Worm (Caenorhabditis elegans) whole organism, L4 larva: Measurements from ENCODE around the gene snb-5.

ENCODE experiments used
- F26F4.8 ChIP-seq: fragments of 200-800 bp; sonication (Bioruptor generic); conservative IDR thresholded peaks from 2 replicates; pipeline ENCODE4 v1.3.6; 2022; ENCODE audit warnings: missing genetic modification characterization, missing compliant biosample characterization
- F44E2.7 ChIP-seq: fragments of 200-800 bp; sonication (Bioruptor generic); IDR thresholded peaks from 2 replicates; pipeline ENCODE4 v2.1.2; 2022; ENCODE audit warnings: missing genetic modification characterization, missing compliant biosample characterization
- R02D3.7 ChIP-seq: fragments of 150-350 bp; sonication (generic microtip); optimal IDR thresholded peaks from 3 replicates; lab custom pipeline; 2014; ENCODE audit warnings: missing biosample characterization, missing genetic modification characterization
- T20F7.1 ChIP-seq: fragments of 200-800 bp; sonication (Bioruptor generic); optimal IDR thresholded peaks from 2 replicates; lab custom pipeline; 2018; ENCODE audit warnings: mild to moderate bottlenecking, missing genetic modification characterization, missing compliant biosample characterization
- T26A8.4 ChIP-seq: fragments of 200-800 bp; sonication (Bioruptor generic); IDR thresholded peaks from 2 replicates; pipeline ENCODE4 v1.3.6; 2022; ENCODE audit warnings: missing genetic modification characterization, missing compliant biosample characterization
- Y5F2A.4 ChIP-seq: fragments of 200-800 bp; sonication (Bioruptor generic); optimal IDR thresholded peaks from 2 replicates; lab custom pipeline; 2018; ENCODE audit warnings: mild to moderate bottlenecking, missing genetic modification characterization, missing compliant biosample characterization
- Y75B8A.6 ChIP-seq: fragments of 200-800 bp; sonication (Bioruptor generic); IDR thresholded peaks from 2 replicates; pipeline ENCODE4 v1.3.6; 2022; ENCODE audit warnings: missing genetic modification reagents, missing genetic modification characterization, missing compliant biosample characterization
- aha-1 ChIP-seq: fragments of 150-350 bp; peaks from one replicate; lab custom pipeline; 2014; ENCODE audit warnings: missing biosample characterization, missing genetic modification characterization
- ceh-20 ChIP-seq: fragments of 200-800 bp; sonication (Bioruptor generic); IDR thresholded peaks from 2 replicates; pipeline ENCODE4 v1.3.6; 2022; ENCODE audit warnings: missing genetic modification reagents, missing genetic modification characterization, missing compliant biosample characterization
- ceh-28 ChIP-seq: fragments of 150-350 bp; optimal IDR thresholded peaks from 2 replicates; lab custom pipeline; 2014; ENCODE audit warnings: missing biosample characterization, missing genetic modification reagents, missing genetic modification characterization
- ceh-44 ChIP-seq: fragments of 200-800 bp; sonication (Bioruptor generic); IDR thresholded peaks from 2 replicates; pipeline ENCODE4 v1.3.6; 2022; ENCODE audit warnings: missing genetic modification reagents, missing genetic modification characterization, missing compliant biosample characterization
- ceh-62 ChIP-seq: sonication (generic microtip); optimal IDR thresholded peaks from 2 replicates; lab custom pipeline; 2017; ENCODE audit warnings: missing biosample characterization, missing genetic modification characterization
- ceh-82 ChIP-seq: sonication (generic microtip); optimal IDR thresholded peaks from 2 replicates; lab custom pipeline; 2017; ENCODE audit warnings: missing biosample characterization, missing genetic modification characterization
- ces-1 ChIP-seq: fragments of 150-350 bp; sonication (generic microtip); optimal IDR thresholded peaks from 4 replicates; lab custom pipeline; 2014; ENCODE audit warnings: missing biosample characterization, missing genetic modification reagents, missing genetic modification characterization
- daf-16 ChIP-seq, 3 experiments: sonication (generic microtip); optimal IDR thresholded peaks; 2 replicates each; lab custom pipeline; 2016 to 2017; ENCODE audit warnings: missing genetic modification characterization in 3 of 3, missing genetic modification reagents in 3 of 3, mild to moderate bottlenecking in 2 of 3, missing compliant biosample characterization in 2 of 3, missing biosample characterization in 1 of 3, moderate library complexity in 1 of 3
- daf-19 ChIP-seq: fragments of 200-800 bp; sonication (Bioruptor generic); conservative IDR thresholded peaks from 2 replicates; pipeline ENCODE4 v1.3.6; 2022; ENCODE audit warnings: missing genetic modification characterization, missing compliant biosample characterization
- daf-8 ChIP-seq: fragments of 200-800 bp; sonication (Bioruptor generic); IDR thresholded peaks from 2 replicates; pipeline ENCODE4 v1.3.6; 2022; ENCODE audit warnings: missing genetic modification characterization, missing compliant biosample characterization
- dmd-6 ChIP-seq: fragments of 200-800 bp; sonication (Bioruptor generic); IDR thresholded peaks from 2 replicates; pipeline ENCODE4 v1.3.6; 2022; ENCODE audit warnings: missing genetic modification reagents, missing genetic modification characterization, missing compliant biosample characterization
- dmd-8 ChIP-seq: fragments of 200-800 bp; sonication (Bioruptor generic); IDR thresholded peaks from 2 replicates; pipeline ENCODE4 v1.3.6; 2022; ENCODE audit warnings: missing genetic modification characterization, missing compliant biosample characterization
- dpl-1 ChIP-seq: fragments of 150-350 bp; optimal IDR thresholded peaks from 2 replicates; lab custom pipeline; 2014; ENCODE audit warnings: missing biosample characterization, missing genetic modification reagents, missing genetic modification characterization
- egl-43 ChIP-seq: fragments of 200-800 bp; sonication (Bioruptor generic); IDR thresholded peaks from 2 replicates; pipeline ENCODE4 v1.3.6; 2022; ENCODE audit warnings: missing genetic modification reagents, missing genetic modification characterization, missing compliant biosample characterization
- hif-1 ChIP-seq, 2 experiments: sonication (generic microtip); optimal IDR thresholded peaks; 2 replicates each; lab custom pipeline; 2016 to 2017; ENCODE audit warnings: missing compliant biosample characterization in 2 of 2, missing genetic modification characterization in 2 of 2, missing genetic modification reagents in 2 of 2, missing genotype in 2 of 2, mild to moderate bottlenecking in 1 of 2
- hlh-30 ChIP-seq: sonication (generic microtip); optimal IDR thresholded peaks from 2 replicates; lab custom pipeline; 2017; ENCODE audit warnings: antibody characterized with exemption, mild to moderate bottlenecking, missing genetic modification characterization, missing compliant biosample characterization; ENCODE audit not compliant: insufficient read depth
- hmg-1.1 ChIP-seq: fragments of 200-800 bp; sonication (Bioruptor generic); IDR thresholded peaks from 2 replicates; pipeline ENCODE4 v1.3.6; 2022; ENCODE audit warnings: missing genetic modification reagents, missing genetic modification characterization, missing compliant biosample characterization
- lin-1 ChIP-seq: fragments of 200-800 bp; sonication (Bioruptor generic); IDR thresholded peaks from 2 replicates; pipeline ENCODE4 v1.3.6; 2022; ENCODE audit warnings: missing genetic modification reagents, missing genetic modification characterization, missing compliant biosample characterization
- lin-13 ChIP-seq: fragments of 150-350 bp; optimal IDR thresholded peaks from 2 replicates; lab custom pipeline; 2014; ENCODE audit warnings: missing biosample characterization, missing genetic modification reagents, missing genetic modification characterization
- lin-15B ChIP-seq: fragments of 150-350 bp; sonication (generic microtip); optimal IDR thresholded peaks from 3 replicates; lab custom pipeline; 2014; ENCODE audit warnings: missing biosample characterization, missing genetic modification characterization
- lsy-2 ChIP-seq, 2 experiments: fragments of 150-350 bp in 1 of 2; sonication (generic microtip) in 1 of 2; optimal IDR thresholded peaks; 2 replicates each; lab custom pipeline; 2014 to 2017; ENCODE audit warnings: missing biosample characterization in 2 of 2, missing genetic modification characterization in 2 of 2
- madf-5 ChIP-seq, 2 experiments: fragments of 200-800 bp; sonication (Bioruptor generic); IDR thresholded peaks; 2 replicates each; pipeline ENCODE4 v1.3.6; 2022; ENCODE audit warnings: missing compliant biosample characterization in 2 of 2, missing genetic modification characterization in 2 of 2
- mdl-1 ChIP-seq, 2 experiments: fragments of 150-350 bp in 1 of 2; sonication (generic microtip) in 1 of 2; optimal IDR thresholded peaks; 2 replicates each; lab custom pipeline; 2014 to 2017; ENCODE audit warnings: missing biosample characterization in 2 of 2, missing genetic modification characterization in 2 of 2
- mep-1 ChIP-seq: fragments of 150-350 bp; sonication (generic microtip); optimal IDR thresholded peaks from 3 replicates; lab custom pipeline; 2014; ENCODE audit warnings: missing biosample characterization, missing genetic modification characterization
- mxl-3 ChIP-seq: fragments of 200-800 bp; sonication (Bioruptor generic); optimal IDR thresholded peaks from 2 replicates; lab custom pipeline; 2018; ENCODE audit warnings: mild to moderate bottlenecking, missing genetic modification characterization, missing compliant biosample characterization
- nhr-10 ChIP-seq: fragments of 150-350 bp; optimal IDR thresholded peaks from 2 replicates; lab custom pipeline; 2014; ENCODE audit warnings: missing biosample characterization, missing genetic modification characterization
- nhr-77 ChIP-seq: fragments of 150-350 bp; optimal IDR thresholded peaks from 2 replicates; lab custom pipeline; 2014; ENCODE audit warnings: missing biosample characterization, missing genetic modification characterization
- pqm-1 ChIP-seq: sonication (generic microtip); optimal IDR thresholded peaks from 2 replicates; lab custom pipeline; 2017; ENCODE audit warnings: missing biosample characterization, missing genetic modification characterization
- rbr-2 ChIP-seq: sonication (generic microtip); optimal IDR thresholded peaks from 2 replicates; lab custom pipeline; 2016; ENCODE audit warnings: missing genotype, missing genetic modification characterization, missing compliant biosample characterization
- saeg-2 ChIP-seq: fragments of 200-800 bp; sonication (Bioruptor generic); IDR thresholded peaks from 2 replicates; pipeline ENCODE4 v1.3.6; 2022; ENCODE audit warnings: missing genetic modification reagents, missing genetic modification characterization, missing compliant biosample characterization
- snpc-4 ChIP-seq: fragments of 150-350 bp; optimal IDR thresholded peaks from 2 replicates; lab custom pipeline; 2014; ENCODE audit warnings: missing biosample characterization, missing genetic modification characterization
- spr-3 ChIP-seq: fragments of 200-800 bp; sonication (Bioruptor generic); optimal IDR thresholded peaks from 2 replicates; lab custom pipeline; 2018; ENCODE audit warnings: mild to moderate bottlenecking, missing genetic modification characterization, missing compliant biosample characterization
- vab-7 ChIP-seq: fragments of 200-800 bp; sonication (Bioruptor generic); IDR thresholded peaks from 2 replicates; pipeline ENCODE4 v1.3.6; 2022; ENCODE audit warnings: missing genetic modification reagents, missing genetic modification characterization, missing compliant biosample characterization
- zip-2 ChIP-seq: fragments of 150-350 bp; optimal IDR thresholded peaks from 2 replicates; lab custom pipeline; 2014; ENCODE audit warnings: missing biosample characterization, missing genetic modification characterization

snb-5 gene

ce11 chrIII:8216224-8216623, 13.4 kb downstream of the snb-5 start, which contains the start of gene unc-86:
Gene unc-86 (minus strand): TSS chrIII:8216336.
- TF ChIP-seq aha-1 (tag; lab: Kevin White, UChicago) (peak; percentile 2), daf-19 (GFP tag; lab: Robert Waterston, UW) (no peak)

- TF ChIP-seq spr-3 (GFP tag; lab: Kevin White, UChicago): no peak
- TF ChIP-seq nhr-77 (tag; lab: Kevin White, UChicago): no peak
- no peak for TF ChIP-seq hif-1 (tag; optimal IDR thresholded peaks at IDR 0.05; lab: Kevin White, UChicago)
- TF ChIP-seq vab-7 (GFP tag; lab: Robert Waterston, UW): no peak
- TF ChIP-seq F44E2.7 (GFP tag; lab: Robert Waterston, UW): no peak
- TF ChIP-seq F26F4.8 (GFP tag; lab: Robert Waterston, UW): no peak
- no peak for TF ChIP-seq mep-1 (tag; lab: Kevin White, UChicago)
- no peak for TF ChIP-seq pqm-1
- no peak for TF ChIP-seq rbr-2
- TF ChIP-seq nhr-10 (tag; lab: Kevin White, UChicago): no peak
- no peak for TF ChIP-seq ceh-44 (GFP tag; lab: Robert Waterston, UW)
- no peak for TF ChIP-seq daf-16 (GFP tag; optimal IDR thresholded peaks at IDR 0.05; lab: Kevin White, UChicago)
- no peak for TF ChIP-seq daf-16 (tag; optimal IDR thresholded peaks at IDR 0.05; lab: Kevin White, UChicago)
- no peak for TF ChIP-seq R02D3.7 (tag; lab: Kevin White, UChicago)
- no peak for TF ChIP-seq dmd-6 (GFP tag; lab: Robert Waterston, UW)
- TF ChIP-seq ceh-82 (tag; lab: Kevin White, UChicago): no peak
- TF ChIP-seq egl-43 (GFP tag; lab: Robert Waterston, UW): no peak
- no peak for TF ChIP-seq snpc-4 (tag; lab: Kevin White, UChicago)
Observed at ce11 chrIII:8217919-8218318, 15.1 kb downstream of the snb-5 start, which contains the start of gene C30A5.16. Gene C30A5.16 (plus strand): TSS chrIII:8218219.

- TF ChIP-seq dmd-8 (GFP tag; lab: Robert Waterston, UW): no peak
- TF ChIP-seq lin-13 (GFP tag; lab: Kevin White, UChicago): no peak
- no peak for TF ChIP-seq hif-1 (tag; optimal IDR thresholded peaks at IDR 0.05; lab: Kevin White, UChicago)
- no peak for TF ChIP-seq daf-8
- TF ChIP-seq F44E2.7 (GFP tag; lab: Robert Waterston, UW): no peak
Observed at ce11 chrIII:8220081-8220480, 17.2 kb downstream of the snb-5 start.

ce11 chrIII:8224769-8225168, 21.9 kb downstream of the snb-5 start, which contains the start of gene mob-4:
Gene mob-4 (plus strand): TSS chrIII:8225097.
- TF ChIP-seq T20F7.1 (GFP tag; lab: Kevin White, UChicago): peak; percentile 92
- peak in 1 of 2 experiments; percentile 9 for TF ChIP-seq lsy-2 (tag; optimal IDR thresholded peaks at IDR 0.05; lab: Kevin White, UChicago)
- no peak for TF ChIP-seq spr-3 (GFP tag; lab: Kevin White, UChicago)
- TF ChIP-seq hmg-1.1 (GFP tag; lab: Robert Waterston, UW): no peak
- peak; percentile 4 for TF ChIP-seq dpl-1 (GFP tag; lab: Kevin White, UChicago)

ce11 chrIII:8226178-8226577, 23.3 kb downstream of the snb-5 start, which contains the start of gene rfs-1:
Gene rfs-1 (plus strand): TSS chrIII:8226478.
- TF ChIP-seq pqm-1: no peak
- TF ChIP-seq zip-2 (tag; lab: Kevin White, UChicago): no peak
- no peak for TF ChIP-seq ceh-28 (tag; lab: Kevin White, UChicago)
- TF ChIP-seq mxl-3: no peak
- no peak for TF ChIP-seq nhr-10 (tag; lab: Kevin White, UChicago)
- no peak for TF ChIP-seq ces-1 (GFP tag; lab: Kevin White, UChicago)
- no peak for TF ChIP-seq F26F4.8 (GFP tag; lab: Robert Waterston, UW)

- TF ChIP-seq lin-13 (GFP tag; lab: Kevin White, UChicago) (peak; percentile 37), saeg-2 (GFP tag; lab: Robert Waterston, UW) (no peak), ces-1 (GFP tag; lab: Kevin White, UChicago) (no peak), spr-3 (GFP tag; lab: Kevin White, UChicago) (no peak), madf-5 (GFP tag; IDR thresholded peaks at IDR 0.05; lab: Robert Waterston, UW) (no peak), Y75B8A.6 (GFP tag; lab: Robert Waterston, UW) (no peak), T26A8.4 (GFP tag; lab: Robert Waterston, UW) (peak; percentile 60; the same call in 1 of the 2 replicates), ceh-20 (GFP tag; lab: Robert Waterston, UW) (peak; percentile 80), lin-15B (no peak), dmd-6 (GFP tag; lab: Robert Waterston, UW) (peak; percentile 86), hlh-30 (tag; lab: Kevin White, UChicago) (peak; percentile 99), lin-1 (GFP tag; lab: Robert Waterston, UW) (0 out of 2 replicates have a peak, but pooled peaks have one; percentile 35), vab-7 (GFP tag; lab: Robert Waterston, UW) (peak; percentile 62), Y5F2A.4 (no peak), ceh-62 (no peak), mdl-1 (tag; optimal IDR thresholded peaks at IDR 0.05; lab: Kevin White, UChicago) (peak; percentile 67 to 97)
Observed at ce11 chrIII:8227511-8227910, 24.7 kb downstream of the snb-5 start, which contains the start of gene fbxl-1. Gene fbxl-1 (plus strand): TSS chrIII:8227830.
